Worm (Caenorhabditis elegans) whole organism, L4/young adult: ENCODE data around the gene rfc-3.

Source experiments
- W03F9.2 ChIP-seq: fragments of 150-350 bp; optimal IDR thresholded peaks from 2 replicates; lab custom pipeline; 2014; ENCODE audit warnings: missing biosample characterization, missing genetic modification characterization
- dao-5 ChIP-seq: sonication (generic microtip); optimal IDR thresholded peaks from 2 replicates; lab custom pipeline; 2016; ENCODE audit warnings: missing genotype, missing genetic modification characterization, moderate library complexity, missing compliant biosample characterization
- him-1 ChIP-seq: sonication (generic microtip); optimal IDR thresholded peaks from 2 replicates; lab custom pipeline; 2016; ENCODE audit warnings: missing genotype, missing genetic modification reagents, missing genetic modification characterization, missing compliant biosample characterization

- no peak for TF ChIP-seq W03F9.2 (tag; lab: Kevin White, UChicago)
- TF ChIP-seq him-1: no peak
- no peak for TF ChIP-seq dao-5 (tag; lab: Kevin White, UChicago)
Observed at ce11 chrIV:13079119-13079518, 16.4 kb upstream of the rfc-3 start, which contains the start of gene C39E9.8.
